Fruit fly (Drosophila melanogaster) whole organism, embryonic: ENCODE results near the gene CG33325.
A peak's percentile ranks its signal among the peaks of the same experiment; 100 is the strongest.

ENCODE experiments used
- Blimp-1 ChIP-seq: fragments of 200-800 bp; sonication (Bioruptor generic); optimal IDR thresholded peaks from 3 replicates; lab custom pipeline; 2018; ENCODE audit warnings: missing biosample characterization, missing genetic modification characterization, mild to moderate bottlenecking, moderate library complexity, missing genetic modification reagents
- CG10979 ChIP-seq: fragments of 200-800 bp; sonication (Bioruptor generic); optimal IDR thresholded peaks from 2 replicates; lab custom pipeline; 2018; ENCODE audit warnings: missing biosample characterization, mild to moderate bottlenecking, missing genetic modification characterization, moderate library complexity
- CG12219 ChIP-seq: fragments of 200-800 bp; sonication (Bioruptor generic); optimal IDR thresholded peaks from 3 replicates; lab custom pipeline; 2018; ENCODE audit warnings: missing biosample characterization, mild to moderate bottlenecking, missing genetic modification characterization
- CG12391 ChIP-seq: fragments of 200-800 bp; sonication (Bioruptor generic); optimal IDR thresholded peaks from 3 replicates; lab custom pipeline; 2018; ENCODE audit warnings: missing biosample characterization, mild to moderate bottlenecking, missing genetic modification characterization, moderate library complexity
- CG13894 ChIP-seq: fragments of 200-800 bp; sonication (Bioruptor generic); optimal IDR thresholded peaks from 3 replicates; lab custom pipeline; 2018; ENCODE audit warnings: missing biosample characterization, mild to moderate bottlenecking, missing genetic modification characterization, moderate library complexity
- CG15479 ChIP-seq: fragments of 200-800 bp; sonication (Bioruptor generic); optimal IDR thresholded peaks from 3 replicates; lab custom pipeline; 2019; ENCODE audit warnings: missing biosample characterization, mild to moderate bottlenecking, missing genetic modification characterization, moderate library complexity
- CG1792 ChIP-seq: fragments of 200-800 bp; sonication (Bioruptor generic); optimal IDR thresholded peaks from 2 replicates; lab custom pipeline; 2016; ENCODE audit warnings: missing biosample characterization, missing genetic modification characterization
- CG18262 ChIP-seq: fragments of 200-800 bp; optimal IDR thresholded peaks from 3 replicates; lab custom pipeline; 2019; ENCODE audit warnings: missing biosample characterization, mild to moderate bottlenecking, missing genetic modification characterization, moderate library complexity
- CG2120 ChIP-seq: fragments of 200-800 bp; sonication (Bioruptor generic); optimal IDR thresholded peaks from 3 replicates; lab custom pipeline; 2016; ENCODE audit warnings: missing biosample characterization, missing genetic modification characterization
- CG2129 ChIP-seq: fragments of 200-800 bp; sonication (Bioruptor generic); IDR thresholded peaks from 2 replicates; pipeline ENCODE4 v1.3.6; 2022; ENCODE audit warnings: missing biosample characterization, missing genetic modification characterization; ENCODE audit not compliant: partially characterized antibody
- CG2889 ChIP-seq: fragments of 200-800 bp; sonication (Bioruptor generic); IDR thresholded peaks from 3 replicates; pipeline ENCODE4 v1.3.6; 2022; ENCODE audit warnings: missing biosample characterization, missing genetic modification characterization
- CG30431 ChIP-seq: fragments of 200-800 bp; sonication (Bioruptor generic); optimal IDR thresholded peaks from 2 replicates; lab custom pipeline; 2017; ENCODE audit warnings: missing biosample characterization, missing genetic modification characterization
- CG4424 ChIP-seq: fragments of 200-800 bp; sonication (Bioruptor generic); optimal IDR thresholded peaks from 3 replicates; lab custom pipeline; 2016; ENCODE audit warnings: missing biosample characterization, missing genetic modification characterization
- CG4617 ChIP-seq: fragments of 200-800 bp; sonication (Bioruptor generic); optimal IDR thresholded peaks from 3 replicates; lab custom pipeline; 2016; ENCODE audit warnings: missing biosample characterization, missing genetic modification characterization, borderline replicate concordance
- CG6175 ChIP-seq: fragments of 200-800 bp; sonication (Bioruptor generic); IDR thresholded peaks from 3 replicates; pipeline ENCODE4 v1.3.6; 2022; ENCODE audit warnings: missing biosample characterization, missing genetic modification characterization
- CG6689 ChIP-seq: fragments of 200-800 bp; sonication (Bioruptor generic); IDR thresholded peaks from 2 replicates; pipeline ENCODE4 v1.3.6; 2022; ENCODE audit warnings: missing biosample characterization, missing genetic modification characterization
- CG6813 ChIP-seq: fragments of 200-800 bp; sonication (Bioruptor generic); optimal IDR thresholded peaks from 2 replicates; lab custom pipeline; 2017; ENCODE audit warnings: missing biosample characterization, missing genetic modification characterization, mild to moderate bottlenecking, moderate library complexity, missing genetic modification reagents
- CG6854 ChIP-seq: fragments of 200-800 bp; sonication (Bioruptor generic); optimal IDR thresholded peaks from 3 replicates; lab custom pipeline; 2017; ENCODE audit warnings: missing biosample characterization, mild to moderate bottlenecking, missing genetic modification characterization
- CG7271 ChIP-seq: fragments of 200-800 bp; sonication (Bioruptor generic); optimal IDR thresholded peaks from 2 replicates; lab custom pipeline; 2018; ENCODE audit warnings: missing biosample characterization, mild to moderate bottlenecking, missing genetic modification characterization, moderate library complexity
- CG7745 ChIP-seq: fragments of 200-800 bp; sonication (Bioruptor generic); optimal IDR thresholded peaks from 2 replicates; lab custom pipeline; 2018; ENCODE audit warnings: missing biosample characterization, mild to moderate bottlenecking, missing genetic modification characterization, moderate library complexity
- CG8924 ChIP-seq: fragments of 200-800 bp; optimal IDR thresholded peaks from 3 replicates; lab custom pipeline; 2019; ENCODE audit warnings: missing biosample characterization, mild to moderate bottlenecking, missing genetic modification characterization, moderate library complexity
- CG9727 ChIP-seq: fragments of 200-800 bp; sonication (Bioruptor generic); optimal IDR thresholded peaks from 3 replicates; lab custom pipeline; 2017; ENCODE audit warnings: missing biosample characterization, mild to moderate bottlenecking, missing genetic modification characterization
- CTCF ChIP-seq: fragments of 200-800 bp; sonication (Bioruptor generic); optimal IDR thresholded peaks from 2 replicates; lab custom pipeline; 2017; ENCODE audit warnings: missing biosample characterization, mild to moderate bottlenecking, missing genetic modification characterization, moderate library complexity
- Doc3 ChIP-seq: fragments of 200-800 bp; sonication (Bioruptor generic); IDR thresholded peaks from 3 replicates; pipeline ENCODE4 v1.3.6; 2022; ENCODE audit warnings: missing biosample characterization, missing genetic modification characterization; ENCODE audit not compliant: partially characterized antibody
- Dref ChIP-seq: fragments of 200-800 bp; sonication (Bioruptor generic); IDR thresholded peaks from 2 replicates; pipeline ENCODE4 v1.3.6; 2022; ENCODE audit warnings: missing biosample characterization, missing genetic modification characterization
- HmgD ChIP-seq: fragments of 200-800 bp; sonication (Bioruptor generic); optimal IDR thresholded peaks from 3 replicates; lab custom pipeline; 2016; ENCODE audit warnings: missing biosample characterization, missing genetic modification characterization
- NFAT ChIP-seq: fragments of 200-800 bp; sonication (Bioruptor generic); IDR thresholded peaks from 2 replicates; pipeline ENCODE4 v1.3.6; 2022; ENCODE audit warnings: missing biosample characterization, missing genetic modification characterization
- Nf-YA ChIP-seq: fragments of 200-800 bp; sonication (Bioruptor generic); IDR thresholded peaks from 2 replicates; pipeline ENCODE4 v1.3.6; 2022; ENCODE audit warnings: missing biosample characterization, missing genetic modification characterization
- Xbp1 ChIP-seq: fragments of 200-800 bp; sonication (Bioruptor generic); optimal IDR thresholded peaks from 3 replicates; lab custom pipeline; 2016; ENCODE audit warnings: missing biosample characterization, mild to moderate bottlenecking, missing genetic modification characterization
- ci ChIP-seq: fragments of 200-800 bp; sonication (Bioruptor generic); IDR thresholded peaks from 3 replicates; pipeline ENCODE4 v1.3.6; 2022; ENCODE audit warnings: missing biosample characterization, missing genetic modification characterization
- eve ChIP-seq, 2 experiments: fragments of >200 bp; optimal IDR thresholded peaks; 2 replicates each; lab custom pipeline; 2017; ENCODE audit warnings: missing biosample characterization in 2 of 2, missing genetic modification characterization in 2 of 2
- exex ChIP-seq: fragments of 200-800 bp; sonication (Bioruptor generic); optimal IDR thresholded peaks from 4 replicates; lab custom pipeline; 2018; ENCODE audit warnings: missing biosample characterization, mild to moderate bottlenecking, missing genetic modification characterization, moderate library complexity
- jing ChIP-seq: fragments of 200-800 bp; sonication (Bioruptor generic); optimal IDR thresholded peaks from 2 replicates; lab custom pipeline; 2018; ENCODE audit warnings: missing biosample characterization, mild to moderate bottlenecking, missing genetic modification characterization
- lilli ChIP-seq: fragments of 200-800 bp; sonication (Bioruptor generic); optimal IDR thresholded peaks from 3 replicates; lab custom pipeline; 2016; ENCODE audit warnings: missing biosample characterization, missing genetic modification characterization
- prd ChIP-seq, 3 experiments: fragments of >200 bp in 2 of 3; fragments of 200-800 bp in 1 of 3; sonication (Bioruptor generic) in 1 of 3; optimal IDR thresholded peaks in 2 of 3; IDR thresholded peaks in 1 of 3; 2 replicates in 2 of 3; 3 replicates in 1 of 3; pipeline versions ENCODE4 v1.3.6 to Lab custom; 2017 to 2022; ENCODE audit warnings: missing biosample characterization in 1 of 3, missing genetic modification characterization in 1 of 3
- pros ChIP-seq: fragments of 200-800 bp; sonication (Bioruptor generic); optimal IDR thresholded peaks from 3 replicates; lab custom pipeline; 2019; ENCODE audit warnings: missing biosample characterization, mild to moderate bottlenecking, missing genetic modification characterization, moderate library complexity
- shn ChIP-seq: fragments of 200-800 bp; sonication (Bioruptor generic); optimal IDR thresholded peaks from 3 replicates; lab custom pipeline; 2016; ENCODE audit warnings: missing biosample characterization, missing genetic modification characterization
- trem ChIP-seq: fragments of 200-800 bp; optimal IDR thresholded peaks from 3 replicates; lab custom pipeline; 2019; ENCODE audit warnings: missing biosample characterization, mild to moderate bottlenecking, missing genetic modification characterization, moderate library complexity
- tx ChIP-seq: fragments of 200-800 bp; sonication (Bioruptor generic); optimal IDR thresholded peaks from 2 replicates; lab custom pipeline; 2016; ENCODE audit warnings: missing biosample characterization, missing genetic modification characterization
- z ChIP-seq: fragments of 200-800 bp; sonication (Bioruptor generic); IDR thresholded peaks from 3 replicates; pipeline ENCODE4 v1.3.6; 2022; ENCODE audit warnings: missing biosample characterization, missing genetic modification characterization
- zen ChIP-seq: fragments of 200-800 bp; sonication (Bioruptor generic); optimal IDR thresholded peaks from 3 replicates; lab custom pipeline; 2018; ENCODE audit warnings: missing biosample characterization, mild to moderate bottlenecking, missing genetic modification characterization, moderate library complexity

Gene CG33325

DNA sequence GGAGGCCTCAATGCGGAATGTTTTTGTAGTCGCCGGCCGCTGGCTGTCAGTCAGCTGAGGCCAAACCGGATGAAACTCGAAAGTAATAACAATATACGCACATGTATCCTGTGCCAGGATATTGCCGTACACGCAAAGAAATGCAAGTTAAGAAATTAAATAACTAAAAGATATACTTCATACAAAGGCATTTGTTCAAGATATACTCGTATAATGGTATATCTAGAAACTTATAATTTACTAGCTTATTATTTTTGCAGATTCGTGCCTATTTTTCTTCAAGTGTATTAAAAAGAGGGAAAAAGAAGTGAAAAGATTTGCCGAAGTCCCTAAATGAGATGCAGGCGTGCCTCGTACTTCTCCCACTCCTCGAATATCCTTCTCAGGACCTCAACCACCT lies 3.4 kb upstream of the CG33325 start (continued):
- TF ChIP-seq CG6813 (GFP tag; lab: Kevin White, UChicago) (no peak), CG9727 (GFP tag; lab: Kevin White, UChicago) (peak; percentile 62), jing (no peak), eve (GFP tag; optimal IDR thresholded peaks at IDR 0.05; lab: Kevin White, UChicago) (no peak), CG15479 (GFP tag; lab: Kevin White, UChicago) (peak; percentile 67), Dref (0 out of 2 replicates have a peak, but pooled peaks have one; percentile 1), CG12219 (GFP tag; lab: Kevin White, UChicago) (no peak), zen (tag; lab: Kevin White, UChicago) (peak; percentile 88), lilli (GFP tag; lab: Kevin White, UChicago) (no peak), CTCF (GFP tag; lab: Kevin White, UChicago) (no peak), Xbp1 (no peak), CG4424 (GFP tag; lab: Kevin White, UChicago) (no peak), CG30431 (GFP tag; lab: Kevin White, UChicago) (no peak), CG6689 (GFP tag; lab: Robert Waterston, UW) (no peak), CG1792 (GFP tag; lab: Kevin White, UChicago) (no peak), CG2129 (no peak), CG8924 (peak; percentile 35), CG18262 (tag; lab: Kevin White, UChicago) (peak; percentile 5), CG6175 (GFP tag; lab: Robert Waterston, UW) (no peak), NFAT (GFP tag; lab: Robert Waterston, UW) (no peak), exex (tag; lab: Kevin White, UChicago) (no peak), HmgD (GFP tag; lab: Kevin White, UChicago) (no peak), CG10979 (tag; lab: Kevin White, UChicago) (peak; percentile 47), shn (GFP tag; lab: Kevin White, UChicago) (no peak), CG13894 (tag; lab: Kevin White, UChicago) (no peak), CG2120 (GFP tag; lab: Kevin White, UChicago) (no peak), tx (GFP tag; lab: Kevin White, UChicago) (no peak), ci (0 out of 3 replicates have a peak, but pooled peaks have one; percentile 11), CG4617 (GFP tag; lab: Kevin White, UChicago) (no peak), Blimp-1 (GFP tag; lab: Kevin White, UChicago) (no peak), Nf-YA (GFP tag; lab: Robert Waterston, UW) (no peak), CG12391 (tag; lab: Kevin White, UChicago) (peak; percentile 10), CG6854 (no peak), CG7271 (peak; percentile 58), CG7745 (tag; lab: Kevin White, UChicago) (no peak), prd (optimal IDR thresholded peaks at IDR 0.05; lab: Kevin White, UChicago) (no peak), prd (GFP tag; IDR thresholded peaks at IDR 0.05; lab: Robert Waterston, UW) (peak; percentile 84)

DNA sequence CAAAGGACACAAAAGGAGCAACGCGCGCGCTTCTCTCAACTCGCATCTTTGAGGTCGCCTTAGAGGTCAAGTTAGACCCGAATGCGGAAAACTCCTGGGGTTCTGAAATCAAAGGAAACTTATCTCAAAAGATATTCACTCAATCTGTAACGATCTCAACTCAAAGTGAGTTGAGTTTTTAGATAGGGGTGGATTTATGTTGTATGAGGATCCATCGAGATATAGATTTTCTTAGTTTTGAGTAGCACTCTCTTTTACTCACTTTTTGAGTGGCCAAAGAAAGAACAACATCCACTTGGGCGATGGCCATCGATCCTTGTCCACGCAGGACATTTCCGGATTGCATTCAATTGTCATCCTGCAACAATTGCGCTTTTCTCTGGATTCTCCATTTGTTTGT lies 777 bp upstream of the CG33325 start:
- TF ChIP-seq pros (peak; percentile 73), CG2889 (GFP tag; lab: Robert Waterston, UW) (no peak), Doc3 (no peak), z (GFP tag; lab: Robert Waterston, UW) (peak; percentile 96), trem (tag; lab: Kevin White, UChicago) (no peak)
